Worm (Caenorhabditis elegans) whole organism, midembryonic: ENCODE data around the gene Y39B6A.13.
"Not testable (repeated sequence)": the region's sequence is repeated elsewhere in the genome, so short reads cannot be mapped to it uniquely, and the experiment has no call there.

Experiments
- T22C8.4 ChIP-seq: fragments of 200-800 bp; sonication (Bioruptor generic); IDR thresholded peaks from 2 replicates; pipeline ENCODE4 v1.3.6; 2022; ENCODE audit warnings: missing genetic modification characterization, missing compliant biosample characterization
- cog-1 ChIP-seq: sonication (generic microtip); optimal IDR thresholded peaks from 2 replicates; lab custom pipeline; 2016; ENCODE audit warnings: missing genetic modification characterization, missing compliant biosample characterization
- flt-1 ChIP-seq: fragments of 200-800 bp; sonication (Bioruptor generic); IDR thresholded peaks from 2 replicates; pipeline ENCODE4 v1.3.6; 2022; ENCODE audit warnings: missing genetic modification characterization, missing compliant biosample characterization
- klf-2 ChIP-seq: fragments of 200-800 bp; sonication (Bioruptor generic); conservative IDR thresholded peaks from 2 replicates; pipeline ENCODE4 v1.3.6; 2022; ENCODE audit warnings: missing genetic modification reagents, missing genetic modification characterization, missing compliant biosample characterization
- med-1 ChIP-seq: sonication (generic microtip); optimal IDR thresholded peaks from 2 replicates; lab custom pipeline; 2017; ENCODE audit warnings: missing genetic modification characterization, mild to moderate bottlenecking, missing compliant biosample characterization, antibody characterized with exemption, missing genetic modification reagents; ENCODE audit not compliant: insufficient read depth
- ref-1 ChIP-seq: fragments of 200-800 bp; sonication (Bioruptor generic); conservative IDR thresholded peaks from 2 replicates; pipeline ENCODE4 v1.3.6; 2022; ENCODE audit warnings: missing genetic modification reagents, missing genetic modification characterization, missing compliant biosample characterization
- tab-1 ChIP-seq: fragments of 200-800 bp; sonication (Bioruptor generic); IDR thresholded peaks from 2 replicates; pipeline ENCODE4 v1.3.6; 2022; ENCODE audit warnings: missing genetic modification characterization, missing compliant biosample characterization
- ztf-23 ChIP-seq: fragments of 200-800 bp; sonication (Bioruptor generic); IDR thresholded peaks from 2 replicates; pipeline ENCODE4 v1.3.6; 2022; ENCODE audit warnings: missing genetic modification reagents, missing genetic modification characterization, missing compliant biosample characterization
- ztf-29 ChIP-seq: fragments of 200-800 bp; sonication (Bioruptor generic); IDR thresholded peaks from 2 replicates; pipeline ENCODE4 v1.3.6; 2022; ENCODE audit warnings: missing genetic modification reagents, missing genetic modification characterization, missing compliant biosample characterization

ce11 chrV:19112590-19112989 lies 6.6 kb downstream of the Y39B6A.13 start:
- TF ChIP-seq flt-1; cog-1 (tag; lab: Kevin White, UChicago); ztf-29 (GFP tag; lab: Robert Waterston, UW); med-1 (GFP tag; lab: Kevin White, UChicago); tab-1 (GFP tag; lab: Robert Waterston, UW); klf-2 (GFP tag; lab: Robert Waterston, UW); ztf-23 (GFP tag; lab: Robert Waterston, UW); ref-1 (GFP tag; lab: Robert Waterston, UW): not testable (repeated sequence)
- peak; percentile 93 for TF ChIP-seq T22C8.4 (GFP tag; lab: Robert Waterston, UW)
